Worm (Caenorhabditis elegans): ENCODE results near the gene npl-4.1.
"Not testable (repeated sequence)": the region's sequence is repeated elsewhere in the genome, so short reads cannot be mapped to it uniquely, and the experiment has no call there.

npl-4.1 gene

DNA sequence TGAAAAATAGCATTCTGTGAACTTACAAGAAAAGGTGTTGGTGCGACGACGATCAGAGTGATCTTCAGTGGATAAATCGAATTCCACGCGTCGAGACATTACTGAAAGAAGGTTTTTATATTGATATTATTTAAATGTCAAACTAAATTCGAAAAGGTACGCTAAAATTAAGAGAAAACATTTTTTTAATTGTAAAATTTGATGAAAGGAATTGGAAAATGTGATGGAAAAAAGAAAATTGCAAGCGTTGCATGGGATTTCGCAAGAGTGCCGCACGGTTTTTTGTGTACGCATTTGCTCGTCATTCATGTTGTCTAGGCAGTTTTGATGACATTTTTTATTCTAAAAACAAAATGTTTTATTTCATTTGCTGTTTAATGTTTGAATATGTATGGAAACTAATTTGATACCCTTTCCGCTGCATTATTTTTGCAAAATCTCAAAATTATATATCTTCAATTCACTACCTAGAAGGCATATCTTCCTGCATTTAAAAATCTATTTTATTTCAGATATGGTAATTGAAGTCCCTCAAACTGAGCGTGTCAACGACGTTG is 8.7 kb upstream of the npl-4.1 start, which contains the start of the genes eif-3.L and npl-4.2:
Gene eif-3.L, minus strand, starts transcription at position 101 of the 557 bp plus-strand sequence.
Gene npl-4.2, plus strand, starts transcription at position 507 of the 557 bp plus-strand sequence.
- TF ChIP-seq unc-62 (GFP tag; optimal IDR thresholded peaks at IDR 0.05), result not testable (repeated sequence)

- no peak for TF ChIP-seq unc-62 (GFP tag; optimal IDR thresholded peaks at IDR 0.05)
Observed at ce11 chrII:5628326-5628818, 2.8 kb upstream of the npl-4.1 start, which contains the start of gene F59E12.15. Gene F59E12.15, minus strand, starts transcription at chrII:5628376.

- no peak for TF ChIP-seq unc-62 (GFP tag; optimal IDR thresholded peaks at IDR 0.05)
Observed at ce11 chrII:5633453-5633852, 2.3 kb downstream of the npl-4.1 start.

DNA sequence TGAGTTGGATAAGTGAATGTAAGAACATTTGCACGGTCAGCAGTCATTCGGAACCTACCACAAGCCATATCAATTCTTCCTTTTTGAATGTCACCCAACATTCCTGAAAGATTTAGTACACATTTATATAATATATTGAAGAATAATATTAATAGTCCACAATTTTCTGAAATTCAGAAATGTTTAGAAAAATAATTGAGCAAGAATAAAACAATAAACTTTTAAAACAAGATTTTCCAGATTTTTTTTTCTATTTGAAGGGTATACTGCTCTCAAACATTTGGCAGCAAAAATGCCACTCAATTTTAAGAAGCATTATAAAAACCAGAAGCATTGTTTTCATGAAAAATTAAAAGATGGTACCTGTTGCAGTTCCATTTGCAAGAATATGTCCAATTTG is 5.7 kb downstream of the npl-4.1 start, which contains the start of gene F59E12.8:
Gene F59E12.8, minus strand, starts transcription at position 101 of the 400 bp plus-strand sequence.
- no peak for TF ChIP-seq unc-62 (GFP tag; optimal IDR thresholded peaks at IDR 0.05)

ce11 chrII:5638059-5638458 is 6.9 kb downstream of the npl-4.1 start, which contains the start of gene F59E12.3:
Gene F59E12.3, plus strand, starts transcription at chrII:5638359.
- TF ChIP-seq unc-62 (GFP tag; optimal IDR thresholded peaks at IDR 0.05), result no peak

DNA sequence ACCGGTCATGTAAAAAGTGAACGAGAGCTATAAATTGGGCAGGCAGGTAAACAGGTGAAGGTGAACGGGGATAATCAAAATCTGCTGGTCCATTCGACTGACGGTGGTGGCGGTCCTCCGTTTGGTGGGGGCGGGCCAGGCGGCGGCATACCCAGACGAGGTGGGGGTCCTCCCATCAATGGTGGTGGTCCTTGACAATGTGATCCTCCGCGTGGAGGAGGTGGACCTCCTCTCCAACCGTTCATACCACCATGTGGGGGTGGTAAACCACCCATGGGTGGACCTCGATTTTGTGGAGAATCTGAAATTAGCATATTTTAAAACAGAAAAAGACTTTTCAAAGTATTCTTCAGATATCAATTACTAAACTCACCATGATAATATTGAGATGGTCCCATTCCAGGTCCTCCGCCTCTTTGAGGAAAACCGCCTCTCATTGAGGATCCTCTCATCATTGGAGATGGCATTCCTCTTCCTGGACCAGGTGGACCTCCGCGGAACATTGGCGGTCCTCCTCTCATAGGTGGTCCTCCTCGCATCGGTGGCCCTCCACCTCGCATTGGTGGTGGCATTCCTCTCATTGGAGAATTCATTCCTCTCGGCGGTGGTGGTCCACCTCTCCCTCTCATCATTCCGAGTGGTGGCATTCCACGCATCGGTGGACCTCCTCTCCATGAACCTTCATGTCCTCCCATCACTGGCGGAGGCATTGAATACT is 9.4 kb downstream of the npl-4.1 start:
- TF ChIP-seq unc-62 (GFP tag; optimal IDR thresholded peaks at IDR 0.05), result no peak

DNA sequence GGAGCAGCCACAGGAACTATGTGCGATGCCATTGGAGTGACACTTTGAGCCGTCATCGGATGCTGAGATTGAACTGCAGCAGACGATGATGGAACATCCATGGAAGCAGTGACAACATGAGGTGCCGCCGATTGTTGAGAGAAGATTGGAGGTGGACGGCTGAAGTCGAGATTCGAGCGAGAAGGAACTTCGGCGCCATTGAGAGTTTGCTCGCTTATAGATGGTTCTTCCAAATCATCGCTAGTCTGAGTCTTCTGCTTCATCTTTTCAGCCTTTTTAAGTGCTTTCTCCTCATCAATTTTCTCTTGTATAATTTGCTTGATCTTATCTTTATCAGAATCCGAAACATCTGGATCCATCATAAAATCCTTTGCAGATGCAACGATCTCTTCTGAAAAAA is 11.0 kb downstream of the npl-4.1 start:
- no peak for TF ChIP-seq unc-62 (GFP tag; optimal IDR thresholded peaks at IDR 0.05)

DNA sequence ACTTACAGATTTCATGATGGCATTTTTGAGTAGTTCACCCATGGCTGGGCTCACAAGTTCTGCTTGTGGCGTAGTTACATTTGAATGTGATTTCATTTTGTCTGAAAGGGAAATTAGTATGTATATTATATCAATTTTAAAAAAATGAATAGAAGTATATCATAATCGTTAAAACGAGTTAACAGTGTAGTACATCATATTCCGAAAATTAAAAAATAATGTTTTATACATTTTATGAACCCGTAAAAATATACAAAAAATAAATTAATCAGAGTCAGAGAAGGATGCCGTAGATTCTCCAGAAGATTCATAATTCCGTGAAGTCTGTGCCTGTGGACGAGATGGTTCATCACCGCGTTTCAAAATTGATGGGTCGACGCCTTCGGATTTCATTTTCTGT is 15.8 kb downstream of the npl-4.1 start, which contains the start of gene F59E12.9:
Gene F59E12.9, minus strand, starts transcription at position 101 of the 400 bp plus-strand sequence.
- TF ChIP-seq unc-62 (GFP tag; optimal IDR thresholded peaks at IDR 0.05), result no peak

DNA sequence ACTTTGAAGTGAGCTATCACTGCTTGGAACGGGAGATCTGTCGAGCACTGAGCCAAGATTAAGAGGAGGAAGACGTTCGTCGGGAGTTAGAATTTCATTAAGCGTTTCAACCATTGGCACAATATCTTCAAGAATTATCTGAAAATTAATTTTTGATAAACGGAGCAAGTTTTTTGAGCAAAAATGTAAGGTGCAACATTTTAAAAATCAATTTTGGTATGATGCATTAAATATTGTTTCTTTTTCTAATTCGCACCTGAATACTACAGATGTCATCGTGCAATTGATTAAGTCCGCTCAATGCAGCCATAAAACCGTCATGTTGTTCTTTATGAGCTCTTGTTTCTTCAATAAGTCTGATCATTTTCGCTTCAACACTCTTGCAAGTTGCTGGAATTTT is 17.1 kb downstream of the npl-4.1 start, which contains the start of gene ddl-1:
Gene ddl-1, minus strand, starts transcription at position 101 of the 400 bp plus-strand sequence.
- no peak for TF ChIP-seq unc-62 (GFP tag; optimal IDR thresholded peaks at IDR 0.05)

DNA sequence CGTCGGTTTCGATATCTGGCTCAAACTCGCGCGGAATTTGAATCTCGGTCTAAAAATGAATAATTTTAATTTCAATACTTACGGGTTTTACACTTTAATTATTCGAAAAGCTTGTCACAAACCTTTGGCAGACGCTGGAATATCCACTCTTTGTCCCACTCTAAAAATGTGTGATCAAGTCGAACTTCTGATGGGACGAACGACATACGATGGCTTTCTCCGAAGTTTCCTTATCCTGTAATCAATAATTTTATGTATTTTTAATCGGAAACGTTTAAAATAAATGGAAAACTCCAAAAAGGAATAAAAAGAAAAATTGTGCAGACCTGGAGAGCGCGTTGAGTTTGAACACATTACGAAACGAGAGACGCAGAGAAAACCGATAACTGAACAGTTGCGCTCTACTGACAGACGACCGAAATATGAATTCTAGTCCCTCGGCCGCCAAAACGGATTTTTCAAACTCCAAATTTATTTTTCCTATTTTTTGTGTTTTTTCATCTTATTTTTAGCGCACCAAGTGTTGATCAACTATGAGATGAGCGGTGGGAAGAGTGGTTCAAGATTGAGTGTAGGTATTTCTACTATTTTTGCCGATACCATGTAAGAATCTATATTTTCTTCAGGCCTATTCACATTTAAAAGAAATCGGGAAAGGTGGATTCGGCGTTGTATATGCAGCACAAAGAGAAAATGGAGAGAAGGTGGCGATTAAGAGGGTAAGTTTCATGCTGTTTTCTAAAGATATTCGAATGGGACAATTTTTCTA is 18.3 kb downstream of the npl-4.1 start, which contains the start of the genes sam-4, F59E12.17 and zyg-1:
Gene sam-4, minus strand, starts transcription at position 51 of the 769 bp plus-strand sequence.
Gene F59E12.17, minus strand, starts transcription at position 235 of the 769 bp plus-strand sequence.
Gene zyg-1, plus strand, starts transcription at position 513 of the 769 bp plus-strand sequence.
- no peak for TF ChIP-seq unc-62 (GFP tag; optimal IDR thresholded peaks at IDR 0.05)

DNA sequence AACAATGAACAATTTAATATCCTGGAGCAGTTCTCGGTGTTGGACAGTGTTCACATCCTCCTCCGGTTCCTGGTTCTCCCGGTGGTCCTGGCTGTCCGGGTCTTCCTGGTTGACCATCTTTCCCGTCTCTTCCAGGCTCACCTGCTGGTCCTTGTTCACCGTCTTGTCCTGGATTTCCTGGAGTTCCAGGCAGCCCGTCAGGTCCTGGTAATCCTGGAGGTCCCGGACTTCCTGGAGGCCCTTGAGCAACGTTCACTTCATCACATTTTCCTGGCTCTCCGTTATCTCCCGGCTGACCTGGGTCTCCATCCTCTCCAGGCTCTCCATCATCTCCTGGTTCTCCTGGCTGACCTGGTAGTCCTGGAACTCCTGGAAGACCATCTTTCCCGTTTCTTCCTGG is 20.3 kb downstream of the npl-4.1 start:
- TF ChIP-seq unc-62 (GFP tag; optimal IDR thresholded peaks at IDR 0.05), result no peak

ce11 chrII:5652334-5652733 is 21.2 kb downstream of the npl-4.1 start, which contains the start of gene bli-2:
Gene bli-2, minus strand, starts transcription at chrII:5652434.
- TF ChIP-seq unc-62 (GFP tag; optimal IDR thresholded peaks at IDR 0.05), result no peak

ce11 chrII:5654215-5654614 is 23.1 kb downstream of the npl-4.1 start, which contains the start of gene F59E12.1:
Gene F59E12.1, plus strand, starts transcription at chrII:5654515.
- TF ChIP-seq unc-62 (GFP tag; optimal IDR thresholded peaks at IDR 0.05), result no peak

DNA sequence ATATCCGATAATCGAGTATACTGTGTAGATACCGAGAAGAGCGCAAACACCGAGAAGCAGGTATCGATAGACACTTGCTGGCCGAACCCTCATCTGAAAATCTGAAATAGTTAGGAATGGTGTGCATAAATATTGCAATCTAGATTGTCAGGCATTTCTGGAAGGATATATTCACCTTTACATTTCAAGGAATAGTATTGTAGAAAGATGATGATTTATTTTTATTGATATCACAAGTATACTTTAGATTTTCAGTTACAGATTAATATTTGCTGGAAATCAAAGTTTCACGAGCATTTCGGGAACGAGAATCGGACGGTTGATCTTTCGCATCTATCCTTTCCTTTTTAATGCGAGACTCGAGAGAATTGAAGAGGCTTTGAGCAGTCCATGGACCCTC is 28.5 kb downstream of the npl-4.1 start, which contains the start of gene fut-3:
Gene fut-3, minus strand, starts transcription at position 101 of the 400 bp plus-strand sequence.
- no peak for TF ChIP-seq unc-62 (GFP tag; optimal IDR thresholded peaks at IDR 0.05)

ce11 chrII:5660155-5660554 is 29.0 kb downstream of the npl-4.1 start:
- no peak for TF ChIP-seq unc-62 (GFP tag; optimal IDR thresholded peaks at IDR 0.05)
